Worm (Caenorhabditis elegans) whole organism, L4/young adult: ENCODE measurements around the gene igeg-2.

Experiments
- W03F9.2 ChIP-seq: fragments of 150-350 bp; optimal IDR thresholded peaks from 2 replicates; lab custom pipeline; 2014; ENCODE audit warnings: missing biosample characterization, missing genetic modification characterization
- dao-5 ChIP-seq: sonication (generic microtip); optimal IDR thresholded peaks from 2 replicates; lab custom pipeline; 2016; ENCODE audit warnings: missing genotype, missing genetic modification characterization, moderate library complexity, missing compliant biosample characterization
- him-1 ChIP-seq: sonication (generic microtip); optimal IDR thresholded peaks from 2 replicates; lab custom pipeline; 2016; ENCODE audit warnings: missing genotype, missing genetic modification reagents, missing genetic modification characterization, missing compliant biosample characterization

The igeg-2 gene

DNA sequence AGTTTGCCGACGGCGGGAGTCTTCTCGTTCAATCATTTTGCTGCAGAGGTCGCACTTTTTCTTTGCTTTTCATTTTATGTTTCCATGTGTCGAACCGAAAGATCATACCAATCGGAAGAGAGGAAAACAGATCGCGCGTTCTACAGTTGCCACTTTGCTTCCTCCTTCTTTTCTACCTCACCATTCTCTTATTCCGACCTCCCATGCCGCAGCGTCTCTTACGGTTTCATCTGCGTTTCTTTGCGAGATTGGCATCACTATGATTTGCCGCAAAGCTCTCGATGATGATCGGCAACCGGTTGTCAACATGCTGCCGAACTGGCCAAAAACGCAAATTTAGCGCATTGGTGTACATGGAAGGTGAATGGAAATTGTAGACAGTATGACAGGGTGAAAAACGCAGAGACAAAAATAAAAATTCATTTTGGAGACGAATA is 27.7 kb upstream of the igeg-2 start:
- no peak for TF ChIP-seq dao-5 (tag; lab: Kevin White, UChicago)
- no peak for TF ChIP-seq him-1 (tag; lab: Kevin White, UChicago)
- no peak for TF ChIP-seq W03F9.2 (tag; lab: Kevin White, UChicago)

DNA sequence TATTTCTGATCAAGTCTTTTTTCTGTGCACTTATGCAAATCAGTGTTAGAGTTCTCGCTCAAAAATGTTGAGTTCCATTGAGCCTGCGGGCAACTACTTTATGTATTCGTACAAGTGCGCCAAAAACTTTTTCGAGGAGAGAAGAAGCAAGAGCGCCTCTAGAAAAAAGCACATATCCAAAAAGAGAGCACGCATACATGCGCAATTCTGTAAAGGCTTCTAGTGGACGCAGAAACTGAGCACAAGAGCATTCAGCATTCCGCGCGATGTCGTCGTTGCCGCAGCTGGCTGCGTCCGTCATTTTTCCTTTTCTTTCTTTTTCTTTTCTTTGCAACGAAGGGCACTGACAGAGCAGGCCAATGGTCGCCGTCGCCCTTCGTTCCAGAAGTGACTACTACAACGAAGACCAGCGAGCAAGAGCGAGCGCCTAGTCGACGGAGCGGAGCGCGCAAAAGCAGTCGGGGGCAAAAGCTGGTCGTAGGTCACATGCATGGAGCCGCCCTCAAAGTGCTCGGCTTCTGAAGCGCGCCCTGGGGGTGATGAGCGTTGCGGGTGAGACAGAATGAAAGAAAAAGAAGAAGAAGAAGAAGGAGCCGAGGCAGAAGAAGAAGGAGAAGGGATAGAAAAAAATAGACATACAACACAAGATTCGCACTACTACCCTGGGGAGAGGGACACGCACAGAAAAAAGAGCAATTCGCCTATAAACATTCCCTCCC is 26.7 kb upstream of the igeg-2 start:
- TF ChIP-seq W03F9.2 (tag; lab: Kevin White, UChicago) (peak; percentile 14), him-1 (tag; lab: Kevin White, UChicago) (peak; percentile 93), dao-5 (tag; lab: Kevin White, UChicago) (peak; percentile 19)

DNA sequence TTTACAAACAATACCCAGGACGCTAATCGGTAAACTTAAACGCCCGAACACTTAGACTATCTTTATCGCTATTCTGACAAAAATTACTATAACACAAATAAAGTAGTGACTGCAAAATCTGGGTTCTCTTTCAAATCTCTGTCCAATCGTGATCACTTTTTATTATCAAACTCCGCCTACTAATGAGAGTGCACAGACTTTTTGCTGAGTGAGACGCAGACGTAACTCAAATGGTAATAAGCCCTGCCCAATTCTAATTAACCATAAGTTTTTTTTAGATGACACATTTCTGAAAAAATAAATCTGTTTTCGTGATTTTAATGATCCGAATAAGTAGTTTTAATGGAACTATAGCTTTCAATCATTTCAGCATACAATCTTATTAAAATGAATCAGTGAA is 26.0 kb upstream of the igeg-2 start:
- TF ChIP-seq him-1 (tag; lab: Kevin White, UChicago) (no peak), dao-5 (tag; lab: Kevin White, UChicago) (no peak), W03F9.2 (tag; lab: Kevin White, UChicago) (no peak)

DNA sequence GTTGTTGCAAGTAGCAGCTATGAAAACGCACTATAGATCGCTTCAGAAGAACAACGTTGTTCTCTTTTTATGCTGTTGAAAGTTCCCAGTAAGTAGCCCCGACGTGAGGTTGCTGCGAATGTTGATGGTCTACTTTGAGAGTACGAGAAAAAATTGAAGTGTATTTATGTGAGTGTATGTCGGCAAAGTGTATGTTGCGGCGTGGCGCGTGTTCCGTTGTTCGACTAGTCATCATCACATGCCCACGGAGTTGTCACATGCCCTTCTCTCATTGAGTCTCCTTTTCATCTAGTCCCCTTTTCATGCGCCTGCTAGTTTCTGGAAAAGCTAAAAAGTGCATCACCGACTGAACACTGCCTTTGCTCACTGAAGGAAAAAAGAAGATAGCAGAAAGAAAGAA is 25.5 kb upstream of the igeg-2 start:
- TF ChIP-seq him-1 (tag; lab: Kevin White, UChicago) (peak; percentile 66), dao-5 (tag; lab: Kevin White, UChicago) (no peak), W03F9.2 (tag; lab: Kevin White, UChicago) (no peak)

DNA sequence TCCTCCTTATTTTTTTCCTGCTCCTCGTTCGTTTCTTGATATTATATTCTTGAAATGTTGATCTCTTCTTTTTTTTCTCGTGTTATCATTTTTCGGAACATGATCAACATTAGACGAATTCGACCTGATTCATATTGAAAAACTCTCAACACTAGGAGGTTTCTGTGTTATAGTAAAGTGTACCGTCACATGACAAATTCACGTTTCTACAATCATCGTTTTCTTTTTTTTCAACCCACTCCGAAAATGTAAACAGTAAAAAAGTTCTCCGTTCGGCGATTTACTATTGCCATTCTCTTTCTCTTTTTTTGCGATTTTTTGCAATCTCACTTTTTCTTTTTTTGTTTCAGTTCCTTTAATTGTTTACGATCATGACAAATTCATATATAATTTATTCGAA is 25.0 kb upstream of the igeg-2 start:
- TF ChIP-seq dao-5 (tag; lab: Kevin White, UChicago): no peak
- no peak for TF ChIP-seq him-1 (tag; lab: Kevin White, UChicago)
- TF ChIP-seq W03F9.2 (tag; lab: Kevin White, UChicago): no peak

DNA sequence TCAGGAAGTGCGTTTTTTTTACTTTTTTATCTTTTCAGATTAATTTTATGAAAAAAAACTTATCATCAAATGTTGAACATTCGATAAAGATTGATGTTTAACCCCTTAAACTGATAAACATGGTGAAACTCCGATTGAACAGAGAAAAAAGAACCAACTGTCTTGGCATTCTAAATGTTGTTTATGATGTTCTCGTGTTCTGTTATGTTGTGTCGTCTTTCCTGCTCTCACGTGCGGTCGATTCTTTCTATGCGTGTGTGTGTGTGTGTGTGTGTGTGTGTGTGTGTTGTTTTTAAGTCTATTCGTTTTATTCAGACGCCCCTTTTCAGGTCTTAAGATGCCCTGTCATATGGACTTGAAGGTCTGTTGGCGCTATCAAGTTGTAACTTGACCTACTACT is 23.2 kb upstream of the igeg-2 start:
- no peak for TF ChIP-seq him-1 (tag; lab: Kevin White, UChicago)
- no peak for TF ChIP-seq dao-5 (tag; lab: Kevin White, UChicago)
- TF ChIP-seq W03F9.2 (tag; lab: Kevin White, UChicago): peak; percentile 9

DNA sequence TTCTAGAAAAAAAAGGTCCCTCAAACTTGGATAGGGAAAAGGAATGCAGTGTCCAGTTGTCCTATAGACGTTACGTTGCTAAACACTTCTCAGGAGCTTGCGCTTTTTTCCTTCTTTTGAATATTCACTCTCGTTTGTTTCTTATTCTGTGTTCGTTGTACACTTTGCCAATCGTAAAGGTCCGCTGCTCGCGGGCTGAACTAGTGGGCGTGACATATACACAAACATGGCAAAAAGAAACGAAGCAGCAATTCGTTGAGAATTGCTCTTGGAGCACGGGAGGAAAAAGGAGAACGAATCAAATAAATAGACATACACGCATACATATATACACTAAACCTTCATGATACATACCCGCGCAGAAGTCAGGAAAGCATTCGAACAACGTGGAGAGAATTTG is 22.4 kb upstream of the igeg-2 start:
- TF ChIP-seq W03F9.2 (tag; lab: Kevin White, UChicago) (no peak), him-1 (tag; lab: Kevin White, UChicago) (no peak), dao-5 (tag; lab: Kevin White, UChicago) (no peak)

DNA sequence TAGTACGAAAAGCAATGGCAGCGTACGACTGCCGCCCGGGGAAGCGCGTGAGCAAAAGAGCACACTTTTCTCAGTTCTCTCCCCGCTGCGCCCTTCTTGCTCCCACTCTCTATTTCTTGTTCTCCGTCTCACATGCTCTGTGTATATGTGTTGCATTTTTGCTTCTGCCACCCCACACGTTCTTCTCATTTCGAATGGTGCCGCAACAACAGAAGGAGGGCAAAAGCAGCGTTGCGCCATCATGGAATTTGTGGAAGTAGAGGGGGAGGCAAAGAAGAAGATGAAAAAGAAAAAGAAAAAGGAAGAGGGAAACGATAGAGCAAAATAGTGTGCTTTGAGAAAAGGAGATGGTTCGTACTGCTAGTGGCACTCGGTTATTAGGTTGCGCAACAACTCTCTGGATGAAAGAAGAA is 20.9 kb upstream of the igeg-2 start:
- TF ChIP-seq dao-5 (tag; lab: Kevin White, UChicago): no peak
- TF ChIP-seq him-1 (tag; lab: Kevin White, UChicago): peak; percentile 91
- TF ChIP-seq W03F9.2 (tag; lab: Kevin White, UChicago): no peak

DNA sequence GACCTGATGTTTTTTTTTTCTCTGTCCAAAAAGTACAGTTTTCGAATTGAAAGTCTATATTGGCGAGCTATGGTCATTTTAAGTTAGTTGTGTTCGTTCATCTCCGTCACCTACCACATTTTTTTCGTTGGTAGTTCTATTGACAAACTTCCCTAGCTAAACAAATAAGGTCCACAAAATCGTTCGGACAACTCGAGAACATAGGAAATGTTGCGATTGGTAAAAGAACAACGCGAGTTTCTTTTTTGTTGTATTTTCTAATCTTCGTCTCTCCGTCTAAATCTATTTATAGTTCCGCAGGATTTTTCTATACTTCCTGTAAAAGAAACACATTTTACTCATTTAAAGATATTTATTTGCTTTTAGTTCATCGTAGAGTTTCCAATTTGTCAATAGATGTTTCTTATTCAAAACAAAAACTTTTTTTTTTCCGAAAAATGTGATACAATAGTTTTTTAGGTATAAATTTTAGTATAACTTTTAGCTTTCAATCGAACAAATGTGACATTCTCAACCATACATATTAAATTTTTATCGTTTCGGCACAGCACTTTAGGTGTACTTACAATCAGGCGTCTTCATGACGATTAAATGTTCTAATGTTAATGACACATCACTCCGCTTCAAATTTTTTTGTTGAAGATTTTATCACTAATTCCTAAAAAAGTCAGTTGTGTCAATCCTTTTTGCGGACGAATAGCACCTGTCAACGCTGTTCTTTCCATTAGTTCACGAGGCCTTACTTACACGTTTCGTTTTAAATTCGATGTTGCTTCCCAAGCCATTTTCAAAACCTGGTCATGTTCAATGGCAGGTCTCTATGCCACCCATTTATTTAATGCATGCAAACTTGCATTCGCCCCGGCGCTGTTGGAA is 20.2 kb upstream of the igeg-2 start:
- no peak for TF ChIP-seq him-1 (tag; lab: Kevin White, UChicago)
- TF ChIP-seq dao-5 (tag; lab: Kevin White, UChicago): no peak
- TF ChIP-seq W03F9.2 (tag; lab: Kevin White, UChicago): no peak

DNA sequence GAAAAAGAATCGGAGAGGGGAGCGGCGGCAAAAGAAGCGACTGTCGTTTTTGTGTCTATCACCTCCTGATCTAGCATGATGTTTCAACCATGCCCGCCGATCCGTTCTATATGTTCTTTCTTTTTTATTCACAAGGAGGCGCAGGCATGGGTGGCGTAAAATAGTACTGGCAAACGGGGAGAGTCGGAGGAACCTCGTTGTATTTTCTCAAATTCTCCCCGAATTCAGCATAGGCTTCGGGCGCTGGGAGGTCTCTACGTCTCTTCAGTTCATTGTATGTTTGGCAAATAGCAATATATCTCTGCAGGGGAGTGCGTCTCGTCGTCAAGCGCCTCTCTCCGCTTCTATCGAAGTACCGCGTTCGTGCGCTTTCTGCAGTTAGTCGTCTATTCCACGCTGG is 18.8 kb upstream of the igeg-2 start, which contains the start of gene lin-14:
TSS of gene lin-14 (plus strand) at position 346 of the 400 bp plus-strand sequence.
- TF ChIP-seq him-1 (tag; lab: Kevin White, UChicago) (peak; percentile 44), dao-5 (tag; lab: Kevin White, UChicago) (peak; percentile 54), W03F9.2 (tag; lab: Kevin White, UChicago) (no peak)

DNA sequence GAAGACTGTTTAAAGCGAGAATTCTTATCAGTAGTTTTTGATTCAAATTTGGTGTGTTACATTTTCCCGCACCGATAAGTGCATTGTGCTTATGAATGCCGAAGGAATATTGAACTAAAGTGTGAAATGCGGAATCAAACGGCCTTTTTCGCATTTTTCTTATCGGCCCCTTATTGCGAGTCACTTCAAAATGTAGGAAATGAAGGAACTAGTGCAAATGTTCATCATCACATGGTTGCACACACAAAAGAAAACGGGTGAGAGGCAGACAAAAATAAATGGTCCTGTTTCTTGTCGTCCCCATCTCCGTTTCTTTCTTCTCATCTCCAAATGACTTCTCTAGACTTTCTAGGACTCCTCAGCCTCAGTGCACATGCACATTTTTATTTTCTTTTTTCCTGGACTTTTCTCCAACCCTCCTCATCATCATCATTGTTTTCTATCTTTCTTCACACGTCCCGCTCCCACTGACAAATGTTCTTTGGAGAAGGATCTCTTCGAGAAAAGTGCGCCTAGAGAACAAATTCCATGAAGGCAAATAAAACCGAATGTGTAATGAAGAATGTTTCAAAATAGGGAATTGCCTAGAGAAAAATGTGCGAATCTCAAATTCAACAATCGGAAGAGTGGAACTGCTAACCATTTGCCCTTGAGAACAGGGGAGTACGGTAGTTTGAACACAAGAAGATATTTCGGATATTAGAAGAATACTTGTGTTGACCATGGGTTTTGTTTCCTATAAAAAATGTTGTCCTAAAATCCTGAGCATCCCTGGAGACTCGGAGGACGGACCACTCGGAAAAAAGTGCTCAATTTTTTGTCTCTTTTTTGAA is 18.1 kb upstream of the igeg-2 start:
- TF ChIP-seq W03F9.2 (tag; lab: Kevin White, UChicago) (no peak), dao-5 (tag; lab: Kevin White, UChicago) (no peak), him-1 (tag; lab: Kevin White, UChicago) (no peak)

DNA sequence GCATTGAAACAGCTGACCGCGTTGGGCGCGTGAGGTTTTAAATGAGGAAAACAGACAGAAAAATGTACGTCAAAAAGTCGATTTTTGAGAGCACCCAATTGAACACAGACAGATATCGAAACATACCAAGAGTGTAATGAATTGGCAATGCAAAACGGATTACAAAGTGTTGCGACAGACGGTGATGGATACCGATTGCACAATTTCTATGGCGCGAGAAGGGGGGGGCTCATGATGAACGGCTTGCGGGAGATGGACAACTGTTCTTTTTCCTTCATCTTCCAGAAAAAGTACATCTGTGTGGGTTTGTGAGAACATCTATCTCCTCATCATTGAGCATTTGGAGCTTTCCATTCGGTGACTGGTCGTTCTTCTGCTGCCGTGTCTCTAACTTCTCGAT is 17.1 kb upstream of the igeg-2 start:
- TF ChIP-seq dao-5 (tag; lab: Kevin White, UChicago): no peak
- no peak for TF ChIP-seq him-1 (tag; lab: Kevin White, UChicago)
- no peak for TF ChIP-seq W03F9.2 (tag; lab: Kevin White, UChicago)
